Fruit fly (Drosophila melanogaster) whole organism, embryonic: ENCODE results near the gene Mocs1.

ENCODE experiments used
- Awh ChIP-seq: fragments of 200-800 bp; sonication (Bioruptor generic); IDR thresholded peaks from 2 replicates; pipeline ENCODE4, ENCODE4 v1.3.6; 2022; ENCODE audit warnings: missing biosample characterization, missing genetic modification characterization
- Blimp-1 ChIP-seq: fragments of 200-800 bp; sonication (Bioruptor generic); optimal IDR thresholded peaks from 3 replicates; lab custom pipeline; 2018; ENCODE audit warnings: missing biosample characterization, missing genetic modification characterization, mild to moderate bottlenecking, moderate library complexity, missing genetic modification reagents
- CG10543 ChIP-seq: fragments of 200-800 bp; sonication (Bioruptor generic); optimal IDR thresholded peaks from 3 replicates; lab custom pipeline; 2017; ENCODE audit warnings: missing biosample characterization, mild to moderate bottlenecking, missing genetic modification characterization, moderate library complexity
- CG10959 ChIP-seq: fragments of 200-800 bp; sonication (Bioruptor generic); IDR thresholded peaks from 2 replicates; pipeline ENCODE4 v1.3.6; 2022; ENCODE audit warnings: missing biosample characterization, missing genetic modification characterization
- CG11456 ChIP-seq: fragments of 200-800 bp; sonication (Bioruptor generic); IDR thresholded peaks from 3 replicates; pipeline ENCODE4 v1.3.6; 2022; ENCODE audit warnings: missing biosample characterization, missing genetic modification characterization
- CG12104 ChIP-seq: fragments of 200-800 bp; sonication (Bioruptor generic); optimal IDR thresholded peaks from 3 replicates; lab custom pipeline; 2016; ENCODE audit warnings: missing biosample characterization, missing genetic modification characterization
- CG13123 ChIP-seq: fragments of 200-800 bp; sonication (Bioruptor generic); optimal IDR thresholded peaks from 2 replicates; lab custom pipeline; 2016; ENCODE audit warnings: missing biosample characterization, missing genetic modification characterization
- CG14667 ChIP-seq: fragments of 200-800 bp; sonication (Bioruptor generic); IDR thresholded peaks from 2 replicates; pipeline ENCODE4 v1.3.6; 2022; ENCODE audit warnings: missing biosample characterization, missing genetic modification characterization
- CG17912 ChIP-seq: fragments of 200-800 bp; sonication (Bioruptor generic); optimal IDR thresholded peaks from 2 replicates; lab custom pipeline; 2018; ENCODE audit warnings: missing biosample characterization, mild to moderate bottlenecking, missing genetic modification characterization
- CG18599 ChIP-seq: fragments of 200-800 bp; sonication (Bioruptor generic); optimal IDR thresholded peaks from 3 replicates; lab custom pipeline; 2017; ENCODE audit warnings: missing biosample characterization, missing genetic modification characterization, mild to moderate bottlenecking, moderate library complexity, missing genetic modification reagents
- CG2712 ChIP-seq: fragments of 200-800 bp; optimal IDR thresholded peaks from 3 replicates; lab custom pipeline; 2019; ENCODE audit warnings: missing biosample characterization, mild to moderate bottlenecking, missing genetic modification characterization, moderate library complexity
- CG31441 ChIP-seq: fragments of 200-800 bp; sonication (Bioruptor generic); IDR thresholded peaks from 2 replicates; pipeline ENCODE4 v1.3.6; 2022; ENCODE audit warnings: missing biosample characterization, missing genetic modification characterization
- CG3163 ChIP-seq: fragments of 200-800 bp; sonication (Bioruptor generic); optimal IDR thresholded peaks from 3 replicates; lab custom pipeline; 2016; ENCODE audit warnings: missing biosample characterization, missing genetic modification characterization
- CG3838 ChIP-seq: fragments of 200-800 bp; sonication (Bioruptor generic); optimal IDR thresholded peaks from 3 replicates; lab custom pipeline; 2016; ENCODE audit warnings: missing biosample characterization, missing genetic modification characterization
- CG4282 ChIP-seq: fragments of 200-800 bp; sonication (Bioruptor generic); optimal IDR thresholded peaks from 2 replicates; lab custom pipeline; 2016; ENCODE audit warnings: missing biosample characterization, missing genetic modification characterization
- CG5953 ChIP-seq: fragments of 200-800 bp; sonication (Bioruptor generic); IDR thresholded peaks from 2 replicates; pipeline ENCODE4 v1.3.6; 2022; ENCODE audit warnings: missing biosample characterization, missing genetic modification characterization
- CG6272 ChIP-seq: fragments of 200-800 bp; sonication (Bioruptor generic); IDR thresholded peaks from 2 replicates; pipeline ENCODE4 v1.3.6; 2022; ENCODE audit warnings: missing biosample characterization, missing genetic modification characterization
- CG6683 ChIP-seq: fragments of 200-800 bp; sonication (Bioruptor generic); optimal IDR thresholded peaks from 2 replicates; lab custom pipeline; 2017; ENCODE audit warnings: missing biosample characterization, mild to moderate bottlenecking, missing genetic modification characterization, missing genetic modification reagents
- CG6854 ChIP-seq: fragments of 200-800 bp; sonication (Bioruptor generic); optimal IDR thresholded peaks from 3 replicates; lab custom pipeline; 2017; ENCODE audit warnings: missing biosample characterization, mild to moderate bottlenecking, missing genetic modification characterization
- CG7556 ChIP-seq: fragments of 200-800 bp; sonication (Bioruptor generic); optimal IDR thresholded peaks from 2 replicates; lab custom pipeline; 2017; ENCODE audit warnings: missing biosample characterization, mild to moderate bottlenecking, missing genetic modification characterization
- CG9727 ChIP-seq: fragments of 200-800 bp; sonication (Bioruptor generic); optimal IDR thresholded peaks from 3 replicates; lab custom pipeline; 2017; ENCODE audit warnings: missing biosample characterization, mild to moderate bottlenecking, missing genetic modification characterization
- CkIIα-i1 ChIP-seq: fragments of 200-800 bp; sonication (Bioruptor generic); IDR thresholded peaks from 2 replicates; pipeline ENCODE4 v1.3.6; 2022; ENCODE audit warnings: missing biosample characterization, missing genetic modification characterization
- Dbx ChIP-seq: fragments of 200-800 bp; sonication (Bioruptor generic); IDR thresholded peaks from 3 replicates; pipeline ENCODE4 v1.3.6; 2022; ENCODE audit warnings: missing biosample characterization, missing genetic modification characterization
- Fer2 ChIP-seq: fragments of 200-800 bp; sonication (Bioruptor generic); optimal IDR thresholded peaks from 2 replicates; lab custom pipeline; 2018; ENCODE audit warnings: missing biosample characterization, mild to moderate bottlenecking, missing genetic modification characterization, moderate library complexity
- Fer3 ChIP-seq: fragments of 200-800 bp; sonication (Bioruptor generic); optimal IDR thresholded peaks from 2 replicates; lab custom pipeline; 2018; ENCODE audit warnings: missing biosample characterization, mild to moderate bottlenecking, missing genetic modification characterization, moderate library complexity
- Hmr ChIP-seq: fragments of 200-800 bp; sonication (Bioruptor generic); optimal IDR thresholded peaks from 3 replicates; lab custom pipeline; 2017; ENCODE audit warnings: mild to moderate bottlenecking, missing biosample characterization, missing genetic modification reagents, missing genetic modification characterization
- Optix ChIP-seq: fragments of 200-800 bp; sonication (Bioruptor generic); IDR thresholded peaks from 3 replicates; pipeline ENCODE4 v1.3.6; 2022; ENCODE audit warnings: missing biosample characterization, missing genetic modification characterization
- Sin3A ChIP-seq: fragments of >200 bp; optimal IDR thresholded peaks from 2 replicates; lab custom pipeline; 2018
- Sry-β ChIP-seq: fragments of 200-800 bp; sonication (Bioruptor generic); optimal IDR thresholded peaks from 2 replicates; lab custom pipeline; 2018; ENCODE audit warnings: missing biosample characterization, mild to moderate bottlenecking, missing genetic modification characterization, moderate library complexity
- Sry-δ ChIP-seq: fragments of 200-800 bp; sonication (Bioruptor generic); optimal IDR thresholded peaks from 2 replicates; lab custom pipeline; 2016; ENCODE audit warnings: missing biosample characterization, missing genetic modification characterization
- Ssrp ChIP-seq: fragments of 200-800 bp; sonication (Bioruptor generic); optimal IDR thresholded peaks from 2 replicates; lab custom pipeline; 2018; ENCODE audit warnings: missing biosample characterization, mild to moderate bottlenecking, missing genetic modification characterization, moderate library complexity
- TFAM ChIP-seq: fragments of 200-800 bp; sonication (Bioruptor generic); optimal IDR thresholded peaks from 2 replicates; lab custom pipeline; 2017; ENCODE audit warnings: missing biosample characterization, missing genetic modification characterization, inconsistent platforms
- Xbp1 ChIP-seq: fragments of 200-800 bp; sonication (Bioruptor generic); optimal IDR thresholded peaks from 3 replicates; lab custom pipeline; 2016; ENCODE audit warnings: missing biosample characterization, mild to moderate bottlenecking, missing genetic modification characterization
- amos ChIP-seq: fragments of 200-800 bp; sonication (Bioruptor generic); IDR thresholded peaks from 2 replicates; pipeline ENCODE4 v1.3.6; 2022; ENCODE audit warnings: missing biosample characterization, missing genetic modification characterization; ENCODE audit not compliant: partially characterized antibody
- aop ChIP-seq: fragments of 200-800 bp; sonication (Bioruptor generic); IDR thresholded peaks from 2 replicates; pipeline ENCODE4 v1.3.6; 2022; ENCODE audit warnings: missing biosample characterization, missing genetic modification characterization
- chif ChIP-seq, 2 experiments: fragments of 200-800 bp; sonication (Bioruptor generic); optimal IDR thresholded peaks; 3 replicates each; lab custom pipeline; 2016; ENCODE audit warnings: missing biosample characterization in 2 of 2, missing genetic modification characterization in 2 of 2
- dmrt11E ChIP-seq: fragments of 200-800 bp; sonication (Bioruptor generic); optimal IDR thresholded peaks from 3 replicates; lab custom pipeline; 2018; ENCODE audit warnings: missing biosample characterization, mild to moderate bottlenecking, missing genetic modification characterization, moderate library complexity
- emc ChIP-seq: fragments of 200-800 bp; sonication (Bioruptor generic); optimal IDR thresholded peaks from 2 replicates; lab custom pipeline; 2016; ENCODE audit warnings: missing biosample characterization, missing genetic modification characterization
- fd3F ChIP-seq: fragments of 200-800 bp; sonication (Bioruptor generic); optimal IDR thresholded peaks from 2 replicates; lab custom pipeline; 2018; ENCODE audit warnings: missing biosample characterization, mild to moderate bottlenecking, missing genetic modification characterization, moderate library complexity
- gem ChIP-seq: fragments of 200-800 bp; sonication (Bioruptor generic); optimal IDR thresholded peaks from 2 replicates; lab custom pipeline; 2019; ENCODE audit warnings: missing biosample characterization, mild to moderate bottlenecking, missing genetic modification characterization, moderate library complexity
- gro ChIP-seq: fragments of 200-800 bp; sonication (Bioruptor generic); optimal IDR thresholded peaks from 2 replicates; lab custom pipeline; 2016; ENCODE audit warnings: missing biosample characterization, missing genetic modification characterization
- kah ChIP-seq: fragments of 200-800 bp; sonication (Bioruptor generic); optimal IDR thresholded peaks from 2 replicates; lab custom pipeline; 2018; ENCODE audit warnings: missing biosample characterization, mild to moderate bottlenecking, missing genetic modification characterization
- mirr ChIP-seq: fragments of 200-800 bp; sonication (Bioruptor generic); optimal IDR thresholded peaks from 3 replicates; lab custom pipeline; 2018; ENCODE audit warnings: missing biosample characterization, mild to moderate bottlenecking, missing genetic modification characterization
- p53 ChIP-seq: fragments of 200-800 bp; sonication (Bioruptor generic); optimal IDR thresholded peaks from 2 replicates; lab custom pipeline; 2016; ENCODE audit warnings: missing biosample characterization, missing genetic modification characterization
- sc ChIP-seq, 3 experiments: fragments of >200 bp in 2 of 3; fragments of 200-800 bp in 1 of 3; sonication (Bioruptor generic) in 1 of 3; optimal IDR thresholded peaks; 2 replicates in 2 of 3; 3 replicates in 1 of 3; lab custom pipeline; 2017; ENCODE audit warnings: mild to moderate bottlenecking in 1 of 3, missing biosample characterization in 1 of 3, missing genetic modification characterization in 1 of 3, missing genetic modification reagents in 1 of 3
- slp2 ChIP-seq: fragments of 200-800 bp; sonication (Bioruptor generic); optimal IDR thresholded peaks from 2 replicates; lab custom pipeline; 2016; ENCODE audit warnings: missing biosample characterization, missing genetic modification characterization
- stc ChIP-seq: fragments of 200-800 bp; sonication (Bioruptor generic); IDR thresholded peaks from 2 replicates; pipeline ENCODE4 v1.3.6; 2022; ENCODE audit warnings: missing biosample characterization, missing genetic modification characterization
- ttk ChIP-seq: fragments of 200-800 bp; sonication (Bioruptor generic); IDR thresholded peaks from 2 replicates; pipeline ENCODE4 v2.1.2; 2022; ENCODE audit warnings: missing biosample characterization, missing genetic modification characterization
- wdn ChIP-seq: fragments of 200-800 bp; sonication (Bioruptor generic); IDR thresholded peaks from 2 replicates; pipeline ENCODE4 v1.3.6; 2022; ENCODE audit warnings: missing biosample characterization, missing genetic modification characterization

Gene Mocs1

dm6 chr3L:11118627-11119395 is 48.5 kb downstream of the Mocs1 start (continued):
- TF ChIP-seq Sry-β (GFP tag; lab: Kevin White, UChicago) (peak; percentile 21), gro (peak; percentile 72), CG12104 (GFP tag; lab: Kevin White, UChicago) (peak; percentile 47), dmrt11E (peak; percentile 44), Sin3A (lab: Kevin White, UChicago) (no peak), ttk (no peak), aop (no peak), Dbx (peak; percentile 84; the same call in 2 of the 3 replicates), CG5953 (GFP tag; lab: Robert Waterston, UW) (peak; percentile 49), emc (GFP tag; lab: Kevin White, UChicago) (no peak), gem (tag; lab: Kevin White, UChicago) (peak; percentile 63), TFAM (GFP tag; lab: Kevin White, UChicago) (no peak), CG3163 (peak; percentile 72), p53 (peak; percentile 64), CG9727 (GFP tag; lab: Kevin White, UChicago) (peak; percentile 77), CG18599 (GFP tag; lab: Kevin White, UChicago) (peak; percentile 91), CG4282 (peak; percentile 24), chif (GFP tag; optimal IDR thresholded peaks at IDR 0.05; lab: Kevin White, UChicago) (peak; percentile 23 to 65), CG10543 (peak; percentile 98), mirr (GFP tag; lab: Kevin White, UChicago) (peak; percentile 96), CG13123 (GFP tag; lab: Kevin White, UChicago) (peak; percentile 68), CG14667 (GFP tag; lab: Robert Waterston, UW) (no peak), CG6854 (GFP tag; lab: Kevin White, UChicago) (peak; percentile 71), Ssrp (tag; lab: Kevin White, UChicago) (peak; percentile 2), CG31441 (GFP tag; lab: Robert Waterston, UW) (peak; percentile 25), Xbp1 (peak; percentile 11), CG7556 (GFP tag; lab: Kevin White, UChicago) (peak; percentile 41), CG11456 (GFP tag; lab: Robert Waterston, UW) (peak; percentile 81; the same call in 2 of the 3 replicates), CkIIα-i1 (GFP tag; lab: Robert Waterston, UW) (no peak), amos (GFP tag; lab: Robert Waterston, UW) (no peak; the same call in 1 of the 2 replicates), CG17912 (peak; percentile 92), Fer3 (peak; percentile 71), CG2712 (tag; lab: Kevin White, UChicago) (peak; percentile 35), Hmr (GFP tag; lab: Kevin White, UChicago) (peak; percentile 89), wdn (GFP tag; lab: Robert Waterston, UW) (peak; percentile 51; the same call in 1 of the 2 replicates), Optix (GFP tag; lab: Robert Waterston, UW) (peak; percentile 57; the same call in 1 of the 3 replicates), Sry-δ (GFP tag; lab: Kevin White, UChicago) (no peak), Awh (peak; percentile 67; the same call in 1 of the 2 replicates), CG6272 (GFP tag; lab: Robert Waterston, UW) (no peak), stc (GFP tag; lab: Robert Waterston, UW) (peak; percentile 58; the same call in 1 of the 2 replicates), CG3838 (peak; percentile 73), CG6683 (GFP tag; lab: Kevin White, UChicago) (peak; percentile 77), Fer2 (tag; lab: Kevin White, UChicago) (peak; percentile 51), slp2 (peak; percentile 52), Blimp-1 (GFP tag; lab: Kevin White, UChicago) (peak; percentile 55), CG10959 (GFP tag; lab: Robert Waterston, UW) (no peak), fd3F (GFP tag; lab: Kevin White, UChicago) (peak; percentile 61), kah (peak; percentile 58), sc (optimal IDR thresholded peaks at IDR 0.05; lab: Kevin White, UChicago) (no peak), sc (GFP tag; optimal IDR thresholded peaks at IDR 0.05; lab: Kevin White, UChicago) (peak; percentile 73)
